Worm (Caenorhabditis elegans) whole organism, L4 larva: ENCODE results near the gene Y38C1AA.7.
"Not testable (repeated sequence)": the region's sequence is repeated elsewhere in the genome, so short reads cannot be mapped to it uniquely, and the experiment has no call there.

Experiments
- Y105C5A.15 ChIP-seq: fragments of 200-800 bp; sonication (Bioruptor generic); IDR thresholded peaks from 2 replicates; pipeline ENCODE4 v1.3.6; 2022; ENCODE audit warnings: missing genetic modification characterization, missing compliant biosample characterization
- ceh-20 ChIP-seq: fragments of 200-800 bp; sonication (Bioruptor generic); IDR thresholded peaks from 2 replicates; pipeline ENCODE4 v1.3.6; 2022; ENCODE audit warnings: missing genetic modification reagents, missing genetic modification characterization, missing compliant biosample characterization
- dmd-9 ChIP-seq: fragments of 200-800 bp; sonication (Bioruptor generic); IDR thresholded peaks from 2 replicates; pipeline ENCODE4 v1.3.6; 2022; ENCODE audit warnings: missing genetic modification reagents, missing genetic modification characterization, missing compliant biosample characterization
- gei-8 ChIP-seq: fragments of 200-800 bp; sonication (Bioruptor generic); optimal IDR thresholded peaks from 2 replicates; lab custom pipeline; 2018; ENCODE audit warnings: mild to moderate bottlenecking, missing genetic modification characterization, missing compliant biosample characterization
- lin-15B ChIP-seq: fragments of 150-350 bp; sonication (generic microtip); optimal IDR thresholded peaks from 3 replicates; lab custom pipeline; 2014; ENCODE audit warnings: missing biosample characterization, missing genetic modification characterization
- unc-39 ChIP-seq: sonication (generic microtip); optimal IDR thresholded peaks from 2 replicates; lab custom pipeline; 2017; ENCODE audit warnings: missing biosample characterization, missing genetic modification characterization
- unc-62 ChIP-seq, 3 experiments: fragments of 150-350 bp in 1 of 3; sonication (generic microtip); optimal IDR thresholded peaks in 2 of 3; peaks in 1 of 3; 1 replicate in 1 of 3; 2 replicates in 2 of 3; lab custom pipeline; 2014 to 2017; ENCODE audit warnings: missing biosample characterization in 3 of 3, missing genetic modification characterization in 3 of 3, missing genetic modification reagents in 3 of 3, missing genotype in 1 of 3
- ztf-11 ChIP-seq: fragments of 150-350 bp; optimal IDR thresholded peaks from 2 replicates; lab custom pipeline; 2014; ENCODE audit warnings: missing biosample characterization, missing genetic modification characterization

ce11 chrIV:122877-123657 lies 35.7 kb upstream of the Y38C1AA.7 start:
- not testable (repeated sequence) for TF ChIP-seq unc-62 (GFP tag; optimal IDR thresholded peaks at IDR 0.05 in 1 of 2; lab: Kevin White, UChicago); unc-62 (tag; optimal IDR thresholded peaks at IDR 0.05; lab: Kevin White, UChicago); ztf-11 (tag; lab: Kevin White, UChicago); dmd-9 (GFP tag; lab: Robert Waterston, UW); lin-15B (tag; lab: Kevin White, UChicago); Y105C5A.15 (GFP tag; lab: Robert Waterston, UW); unc-39 (tag; lab: Kevin White, UChicago); gei-8 (GFP tag; lab: Kevin White, UChicago); ceh-20 (GFP tag; lab: Robert Waterston, UW)
